Worm (Caenorhabditis elegans) whole organism, L1 larva: ENCODE data around the gene tnt-4.
A peak's percentile ranks its signal among the peaks of the same experiment; 100 is the strongest.

Experiments used
- C04F5.9 ChIP-seq: sonication (generic microtip); optimal IDR thresholded peaks from 2 replicates; lab custom pipeline; 2016; ENCODE audit warnings: missing genetic modification characterization, missing compliant biosample characterization
- C16A3.4 ChIP-seq: fragments of 150-350 bp; optimal IDR thresholded peaks from 2 replicates; lab custom pipeline; 2014; ENCODE audit warnings: missing biosample characterization, missing genetic modification characterization
- F16B12.6 ChIP-seq: fragments of 150-350 bp; optimal IDR thresholded peaks from 2 replicates; lab custom pipeline; 2014; ENCODE audit warnings: missing biosample characterization, missing genetic modification characterization
- Y116A8C.19 ChIP-seq: sonication (generic microtip); optimal IDR thresholded peaks from 2 replicates; lab custom pipeline; 2016; ENCODE audit warnings: missing compliant biosample characterization, missing genetic modification characterization, borderline replicate concordance
- aha-1 ChIP-seq: fragments of 150-350 bp; optimal IDR thresholded peaks from 2 replicates; lab custom pipeline; 2014; ENCODE audit warnings: missing biosample characterization, missing genetic modification characterization
- ama-1 ChIP-seq: fragments of 150-350 bp; optimal IDR thresholded peaks from 2 replicates; lab custom pipeline; 2014
- ceh-63 ChIP-seq: fragments of 200-800 bp; sonication (Bioruptor generic); optimal IDR thresholded peaks from 2 replicates; lab custom pipeline; 2018; ENCODE audit warnings: mild to moderate bottlenecking, missing genetic modification characterization, missing compliant biosample characterization
- ceh-88 ChIP-seq: fragments of 200-800 bp; sonication (Bioruptor generic); IDR thresholded peaks from 2 replicates; pipeline ENCODE4 v1.3.6; 2022; ENCODE audit warnings: missing genetic modification characterization, missing compliant biosample characterization
- ces-1 ChIP-seq: fragments of 150-350 bp; optimal IDR thresholded peaks from 2 replicates; lab custom pipeline; 2014; ENCODE audit warnings: missing biosample characterization, missing genetic modification reagents, missing genetic modification characterization
- efl-1 ChIP-seq, 4 experiments: fragments of 150-350 bp; optimal IDR thresholded peaks in 3 of 4; peaks in 1 of 4; 1 replicate in 1 of 4; 2 replicates in 3 of 4; lab custom pipeline; 2014; ENCODE audit warnings: missing biosample characterization in 2 of 4, missing genetic modification characterization in 2 of 4, missing genetic modification reagents in 2 of 4
- efl-3 ChIP-seq: fragments of 200-800 bp; sonication (Bioruptor generic); optimal IDR thresholded peaks from 2 replicates; lab custom pipeline; 2018; ENCODE audit warnings: mild to moderate bottlenecking, missing genetic modification characterization, missing compliant biosample characterization
- egl-13 ChIP-seq: sonication (generic microtip); optimal IDR thresholded peaks from 2 replicates; lab custom pipeline; 2016; ENCODE audit warnings: missing genotype, missing genetic modification reagents, missing genetic modification characterization, missing compliant biosample characterization
- egl-27 ChIP-seq, 2 experiments: fragments of 150-350 bp in 1 of 2; sonication (generic microtip); optimal IDR thresholded peaks; 3 replicates each; lab custom pipeline; 2017 to 2018; ENCODE audit warnings: missing biosample characterization in 2 of 2, missing genetic modification characterization in 2 of 2, missing genetic modification reagents in 2 of 2
- elt-2 ChIP-seq: sonication (generic microtip); optimal IDR thresholded peaks from 2 replicates; lab custom pipeline; 2016; ENCODE audit warnings: missing genetic modification characterization, mild to moderate bottlenecking, inconsistent platforms, missing compliant biosample characterization, missing genetic modification reagents
- elt-3 ChIP-seq, 6 experiments: fragments of 150-350 bp in 1 of 6; sonication (generic microtip); optimal IDR thresholded peaks; 2 replicates each; lab custom pipeline; 2017 to 2018; ENCODE audit warnings: missing biosample characterization in 6 of 6, missing genetic modification characterization in 6 of 6, inconsistent platforms in 1 of 6
- ets-5 ChIP-seq: fragments of 200-800 bp; sonication (Bioruptor generic); IDR thresholded peaks from 2 replicates; pipeline ENCODE4 v1.3.6; 2022; ENCODE audit warnings: missing genetic modification characterization, missing compliant biosample characterization
- fkh-4 ChIP-seq: sonication (generic microtip); optimal IDR thresholded peaks from 2 replicates; lab custom pipeline; 2016; ENCODE audit warnings: missing compliant biosample characterization, missing genetic modification characterization, borderline replicate concordance
- hlh-4 ChIP-seq: sonication (generic microtip); optimal IDR thresholded peaks from 2 replicates; lab custom pipeline; 2016; ENCODE audit warnings: mild to moderate bottlenecking, missing genetic modification characterization, missing compliant biosample characterization
- hpl-2 ChIP-seq: fragments of 150-350 bp; optimal IDR thresholded peaks from 2 replicates; lab custom pipeline; 2014; ENCODE audit warnings: missing biosample characterization, missing genetic modification reagents, missing genetic modification characterization
- lir-3 ChIP-seq: sonication (generic microtip); optimal IDR thresholded peaks from 2 replicates; lab custom pipeline; 2016; ENCODE audit warnings: mild to moderate bottlenecking, missing genetic modification characterization, moderate library complexity, missing compliant biosample characterization; ENCODE audit not compliant: poor library complexity
- mab-9 ChIP-seq: fragments of 200-800 bp; sonication (Bioruptor generic); IDR thresholded peaks from 2 replicates; pipeline ENCODE4 v1.3.6; 2022; ENCODE audit warnings: missing genetic modification reagents, missing genetic modification characterization, missing compliant biosample characterization
- mdl-1 ChIP-seq, 2 experiments: fragments of 150-350 bp; optimal IDR thresholded peaks; 2 replicates each; lab custom pipeline; 2014 to 2017; ENCODE audit warnings: missing biosample characterization in 2 of 2, missing genetic modification characterization in 2 of 2, inconsistent platforms in 1 of 2
- nhr-12 ChIP-seq: sonication (generic microtip); optimal IDR thresholded peaks from 2 replicates; lab custom pipeline; 2017; ENCODE audit warnings: missing biosample characterization, missing genetic modification characterization
- nhr-19 ChIP-seq: fragments of 200-800 bp; sonication (Bioruptor generic); conservative IDR thresholded peaks from 2 replicates; pipeline ENCODE4 v1.3.6; 2022; ENCODE audit warnings: missing genetic modification characterization, missing compliant biosample characterization
- nhr-20 ChIP-seq: sonication (generic microtip); optimal IDR thresholded peaks from 2 replicates; lab custom pipeline; 2016; ENCODE audit warnings: mild to moderate bottlenecking, missing genetic modification characterization, missing compliant biosample characterization
- nhr-71 ChIP-seq: sonication (generic microtip); optimal IDR thresholded peaks from 2 replicates; lab custom pipeline; 2016; ENCODE audit warnings: mild to moderate bottlenecking, missing genetic modification characterization, moderate library complexity, missing compliant biosample characterization
- nhr-76 ChIP-seq: sonication (generic microtip); optimal IDR thresholded peaks from 2 replicates; lab custom pipeline; 2017; ENCODE audit warnings: missing biosample characterization, missing genetic modification characterization
- nhr-77 ChIP-seq: fragments of 150-350 bp; optimal IDR thresholded peaks from 2 replicates; lab custom pipeline; 2014; ENCODE audit warnings: missing biosample characterization, missing genetic modification characterization
- nhr-90 ChIP-seq: sonication (generic microtip); optimal IDR thresholded peaks from 2 replicates; lab custom pipeline; 2016; ENCODE audit warnings: mild to moderate bottlenecking, missing genetic modification characterization, missing compliant biosample characterization; ENCODE audit not compliant: poor library complexity
- pax-3 ChIP-seq: fragments of 200-800 bp; sonication (Bioruptor generic); optimal IDR thresholded peaks from 2 replicates; lab custom pipeline; 2018; ENCODE audit warnings: mild to moderate bottlenecking, missing genetic modification characterization, moderate library complexity, missing compliant biosample characterization
- sptf-1 ChIP-seq: fragments of 150-350 bp; optimal IDR thresholded peaks from 2 replicates; lab custom pipeline; 2014; ENCODE audit warnings: missing biosample characterization, missing genetic modification characterization
- swsn-7 ChIP-seq: sonication (generic microtip); optimal IDR thresholded peaks from 2 replicates; lab custom pipeline; 2016; ENCODE audit warnings: missing genetic modification characterization, missing compliant biosample characterization
- tbx-2 ChIP-seq: sonication (generic microtip); optimal IDR thresholded peaks from 2 replicates; lab custom pipeline; 2016; ENCODE audit warnings: missing genetic modification characterization, missing compliant biosample characterization
- vab-15 ChIP-seq: sonication (generic microtip); optimal IDR thresholded peaks from 2 replicates; lab custom pipeline; 2017; ENCODE audit warnings: missing genotype, mild to moderate bottlenecking, missing genetic modification characterization, missing compliant biosample characterization
- zip-4 ChIP-seq: fragments of 200-800 bp; sonication (Bioruptor generic); optimal IDR thresholded peaks from 2 replicates; lab custom pipeline; 2018; ENCODE audit warnings: mild to moderate bottlenecking, missing genetic modification characterization, moderate library complexity, missing compliant biosample characterization

tnt-4 gene

ce11 chrV:1992515-1992968 lies at the start of gene tnt-4:
Gene tnt-4 (minus strand): TSS chrV:1992918.
- TF ChIP-seq aha-1 (no peak), lir-3 (tag; lab: Kevin White, UChicago) (no peak), hlh-4 (tag; lab: Kevin White, UChicago) (no peak), egl-27 (tag; optimal IDR thresholded peaks at IDR 0.05; lab: Kevin White, UChicago) (no peak), nhr-90 (no peak), vab-15 (tag; lab: Kevin White, UChicago) (no peak), elt-2 (tag; lab: Kevin White, UChicago) (no peak), mab-9 (no peak), pax-3 (no peak), Y116A8C.19 (tag; lab: Kevin White, UChicago) (no peak), fkh-4 (no peak), hpl-2 (GFP tag; lab: Kevin White, UChicago) (no peak), C04F5.9 (no peak), ama-1 (lab: Kevin White, UChicago) (no peak), tbx-2 (no peak)

- no peak for TF ChIP-seq efl-1 (optimal IDR thresholded peaks at IDR 0.05; lab: Kevin White, UChicago)
- TF ChIP-seq efl-1 (GFP tag; optimal IDR thresholded peaks at IDR 0.05 in 1 of 2; lab: Kevin White, UChicago) = no peak
- TF ChIP-seq nhr-19 (GFP tag; lab: Robert Waterston, UW) = no peak
- no peak for TF ChIP-seq swsn-7
- TF ChIP-seq efl-3 (GFP tag; lab: Kevin White, UChicago) = no peak
- TF ChIP-seq egl-27 (tag; optimal IDR thresholded peaks at IDR 0.05; lab: Kevin White, UChicago) = no peak
- no peak for TF ChIP-seq mab-9
- no peak for TF ChIP-seq nhr-71
These were observed 42.8 kb upstream of the tnt-4 start, which contains the start of gene srab-23 for ce11 chrV:2035545-2035944. Gene srab-23 (minus strand): TSS chrV:2035645.

- TF ChIP-seq C04F5.9 (no peak), zip-4 (no peak), sptf-1 (tag; lab: Kevin White, UChicago) (no peak), efl-3 (GFP tag; lab: Kevin White, UChicago) (no peak), nhr-12 (tag; lab: Kevin White, UChicago) (no peak), ces-1 (no peak), nhr-90 (no peak), F16B12.6 (no peak), egl-27 (tag; optimal IDR thresholded peaks at IDR 0.05; lab: Kevin White, UChicago) (no peak), nhr-20 (tag; lab: Kevin White, UChicago) (no peak), nhr-77 (tag; lab: Kevin White, UChicago) (no peak), egl-13 (tag; lab: Kevin White, UChicago) (no peak), elt-3 (tag; optimal IDR thresholded peaks at IDR 0.05; lab: Kevin White, UChicago) (no peak), ceh-63 (no peak), C16A3.4 (tag; lab: Kevin White, UChicago) (no peak), elt-2 (tag; lab: Kevin White, UChicago) (no peak)
- TF ChIP-seq, all 84 proteins: peak for 0
These were observed 38.7 kb upstream of the tnt-4 start, which contains the start of gene hil-6 for ce11 chrV:2031454-2031853. Gene hil-6 (minus strand): TSS chrV:2031554.

- TF ChIP-seq ceh-88 (GFP tag; lab: Robert Waterston, UW) (no peak), efl-1 (optimal IDR thresholded peaks at IDR 0.05; lab: Kevin White, UChicago) (no peak), efl-1 (GFP tag; optimal IDR thresholded peaks at IDR 0.05 in 1 of 2; lab: Kevin White, UChicago) (peak in 1 of 2 experiments; percentile 10), nhr-19 (GFP tag; lab: Robert Waterston, UW) (no peak), nhr-76 (no peak), ets-5 (no peak)
These were observed 37.9 kb upstream of the tnt-4 start for ce11 chrV:2030661-2031060.

ce11 chrV:2029877-2030276 lies 37.2 kb upstream of the tnt-4 start, which contains the start of gene F59A7.12:
Gene F59A7.12 (plus strand): TSS chrV:2030177.
- TF ChIP-seq mdl-1 (tag; optimal IDR thresholded peaks at IDR 0.05; lab: Kevin White, UChicago) (no peak), nhr-71 (no peak)
